Worm (Caenorhabditis elegans): Measurements from ENCODE around the gene srx-47.
A peak's percentile ranks its signal among the peaks of the same experiment; 100 is the strongest.

The srx-47 gene

ce11 chrV:9346804-9347203 is 3.0 kb upstream of the srx-47 start, which contains the start of the genes K07B1.7 and try-5:
K07B1.7 (minus strand) TSS chrV:9346962.
try-5 (plus strand) TSS chrV:9347044.
- TF ChIP-seq lsy-2 (tag; optimal IDR thresholded peaks at IDR 0.05) (peak in 1 of 2 experiments; percentile 80), sma-9 (GFP tag; optimal IDR thresholded peaks at IDR 0.05) (peak; percentile 18), sma-9 (tag; optimal IDR thresholded peaks at IDR 0.05) (no peak), nhr-10 (tag; optimal IDR thresholded peaks at IDR 0.05) (no peak), lin-11 (tag; optimal IDR thresholded peaks at IDR 0.05) (no peak), sma-3 (GFP tag; optimal IDR thresholded peaks at IDR 0.05) (peak; percentile 36), nhr-21 (tag; optimal IDR thresholded peaks at IDR 0.05) (peak; percentile 57), gmeb-1 (tag; optimal IDR thresholded peaks at IDR 0.05) (peak; percentile 95), R02D3.7 (tag; optimal IDR thresholded peaks at IDR 0.05) (peak; percentile 88), nhr-6 (tag; optimal IDR thresholded peaks at IDR 0.05) (peak; percentile 29), nhr-25 (tag; optimal IDR thresholded peaks at IDR 0.05) (no peak), nhr-129 (tag; optimal IDR thresholded peaks at IDR 0.05) (peak; percentile 79), crh-2 (tag; optimal IDR thresholded peaks at IDR 0.05) (peak; percentile 53), ZK546.5 (tag; optimal IDR thresholded peaks at IDR 0.05) (no peak), ceh-16 (tag; optimal IDR thresholded peaks at IDR 0.05) (no peak), sem-4 (tag; optimal IDR thresholded peaks at IDR 0.05) (no peak), ama-1 (optimal IDR thresholded peaks at IDR 0.05) (peak; percentile 64), egl-27 (tag; optimal IDR thresholded peaks at IDR 0.05) (peak; percentile 29), nhr-237 (tag; optimal IDR thresholded peaks at IDR 0.05) (no peak), mbf-1 (tag; optimal IDR thresholded peaks at IDR 0.05) (no peak), nhr-12 (tag; optimal IDR thresholded peaks at IDR 0.05) (no peak), blmp-1 (tag; optimal IDR thresholded peaks at IDR 0.05; ENCODE audit: insufficient read depth) (no peak), zag-1 (tag; optimal IDR thresholded peaks at IDR 0.05) (no peak), C34F6.9 (tag; optimal IDR thresholded peaks at IDR 0.05) (peak; percentile 83), unc-55 (GFP tag; optimal IDR thresholded peaks at IDR 0.05) (peak; percentile 94), unc-62 (GFP tag; optimal IDR thresholded peaks at IDR 0.05) (no peak), unc-39 (tag; optimal IDR thresholded peaks at IDR 0.05) (no peak), mab-5 (tag; optimal IDR thresholded peaks at IDR 0.05) (no peak), lin-13 (GFP tag; optimal IDR thresholded peaks at IDR 0.05) (peak; percentile 26), skn-1 (tag; optimal IDR thresholded peaks at IDR 0.05) (no peak), ztf-11 (tag; optimal IDR thresholded peaks at IDR 0.05) (no peak), nhr-23 (tag; optimal IDR thresholded peaks at IDR 0.05) (no peak), fos-1 (tag; optimal IDR thresholded peaks at IDR 0.05) (peak; percentile 7)

DNA sequence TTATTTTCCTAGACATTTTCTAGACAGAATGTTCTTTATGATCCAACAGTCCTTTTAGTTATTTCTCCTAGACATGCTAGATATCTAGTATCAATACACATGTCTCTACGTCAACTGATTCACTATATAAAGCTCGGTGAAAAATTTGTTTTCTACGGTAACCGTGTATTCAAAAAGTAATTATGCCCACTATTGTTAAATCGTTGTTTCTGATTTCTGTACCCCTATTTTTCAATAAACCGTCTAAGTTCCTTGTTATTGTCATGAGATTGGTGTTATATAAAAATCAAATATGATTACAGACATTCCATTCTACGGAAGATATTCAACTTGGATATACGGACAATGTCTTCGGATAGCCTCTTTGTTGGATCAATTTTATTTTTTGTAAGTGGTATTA is 3.2 kb downstream of the srx-47 start, which contains the start of gene srx-46:
Gene srx-46 (plus strand): TSS at position 301 of the 400 bp plus-strand sequence.
- TF ChIP-seq nhr-10 (tag; optimal IDR thresholded peaks at IDR 0.05) (no peak), ztf-4 (tag; optimal IDR thresholded peaks at IDR 0.05) (no peak), nhr-12 (tag; optimal IDR thresholded peaks at IDR 0.05) (no peak), skn-1 (tag; optimal IDR thresholded peaks at IDR 0.05) (no peak)

DNA sequence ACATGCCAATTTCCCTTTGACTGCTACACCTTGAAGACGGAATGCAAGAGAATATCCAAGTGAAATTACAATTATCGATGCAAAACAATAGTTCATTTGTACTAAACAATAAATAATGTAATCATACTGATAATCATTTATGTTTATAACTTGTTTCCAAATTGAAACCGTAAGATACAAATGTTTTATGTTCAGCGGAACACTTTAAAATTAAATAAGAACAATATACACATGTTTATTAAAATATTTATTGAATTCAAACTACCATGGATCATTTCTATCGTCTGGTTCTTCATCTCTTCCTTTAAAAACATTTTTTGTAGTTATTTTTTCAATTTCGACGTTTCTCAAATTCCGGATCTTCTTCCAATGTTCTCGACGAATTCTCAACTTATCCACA is 5.6 kb downstream of the srx-47 start, which contains the start of gene ttr-40:
Gene ttr-40 (minus strand): TSS at position 101 of the 400 bp plus-strand sequence.
- TF ChIP-seq ztf-11 (tag; optimal IDR thresholded peaks at IDR 0.05) (no peak), aly-2 (tag; optimal IDR thresholded peaks at IDR 0.05) (no peak), snpc-4 (tag; optimal IDR thresholded peaks at IDR 0.05) (no peak), alr-1 (tag; optimal IDR thresholded peaks at IDR 0.05) (no peak), nhr-77 (tag; optimal IDR thresholded peaks at IDR 0.05) (no peak), nhr-21 (tag; optimal IDR thresholded peaks at IDR 0.05) (no peak), egl-27 (tag; optimal IDR thresholded peaks at IDR 0.05) (no peak)

DNA sequence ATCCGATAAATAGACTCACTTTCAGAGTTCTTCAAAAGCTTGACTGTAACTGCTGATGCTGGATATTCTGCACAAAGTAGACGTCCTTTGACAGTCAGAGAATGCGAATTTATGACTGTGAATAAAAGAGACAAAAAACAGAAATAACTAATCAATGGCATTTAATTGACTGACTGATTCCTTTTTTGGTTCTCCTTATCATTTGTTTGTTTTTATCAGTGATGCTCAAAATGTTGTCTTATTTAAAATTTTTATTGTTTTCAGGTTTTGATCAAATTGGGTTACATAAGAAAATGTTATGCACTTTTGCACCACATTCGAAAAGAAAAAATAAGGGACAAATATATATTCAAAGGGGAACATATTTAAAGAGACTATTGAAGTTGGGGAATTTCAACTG is 6.6 kb downstream of the srx-47 start, which contains the start of gene ttr-49:
Gene ttr-49 (minus strand): TSS at position 171 of the 400 bp plus-strand sequence.
- peak; percentile 59 for TF ChIP-seq fos-1 (tag; optimal IDR thresholded peaks at IDR 0.05)
- no peak for TF ChIP-seq nhr-6 (tag; optimal IDR thresholded peaks at IDR 0.05)

Measured in whole organism, L2 larva.